Worm (Caenorhabditis elegans): ENCODE results near the gene nft-1.

The nft-1 gene

DNA sequence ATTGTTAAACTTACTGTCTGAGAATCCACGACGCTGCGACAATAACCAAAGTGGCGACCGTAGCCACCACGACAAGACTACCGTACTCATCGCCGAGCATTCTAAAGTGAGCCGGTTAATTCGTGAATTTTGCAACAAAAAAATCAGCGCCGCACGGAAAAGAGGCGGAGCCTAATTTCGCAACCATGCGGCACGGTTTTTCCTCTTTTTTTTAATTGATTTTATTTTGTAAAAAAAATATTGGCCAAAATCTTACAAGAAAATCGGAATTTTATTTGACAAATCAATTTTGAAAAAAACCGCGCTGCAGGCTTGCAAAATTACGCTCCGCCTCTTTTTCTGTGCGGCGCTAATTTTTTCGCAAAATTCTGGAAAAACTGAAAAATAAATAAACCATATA is 9.9 kb downstream of the nft-1 start, which contains the start of gene dolk-1:
dolk-1 (minus strand) TSS at position 101 of the 400 bp plus-strand sequence.
- TF ChIP-seq snu-23 (GFP tag; optimal IDR thresholded peaks at IDR 0.05) (no peak), zag-1 (tag; optimal IDR thresholded peaks at IDR 0.05) (no peak), hlh-17 (GFP tag; optimal IDR thresholded peaks at IDR 0.05; ENCODE audit: borderline replicate concordance) (no peak), isw-1 (GFP tag; IDR thresholded peaks at IDR 0.05) (no peak), nhr-90 (tag; optimal IDR thresholded peaks at IDR 0.05; ENCODE audit: poor library complexity) (no peak), fkh-4 (tag; optimal IDR thresholded peaks at IDR 0.05; ENCODE audit: borderline replicate concordance) (no peak), egl-27 (tag; optimal IDR thresholded peaks at IDR 0.05) (no peak), efl-1 (optimal IDR thresholded peaks at IDR 0.05) (no peak), efl-1 (GFP tag; optimal IDR thresholded peaks at IDR 0.05 in 1 of 2) (no peak), aly-2 (tag; optimal IDR thresholded peaks at IDR 0.05) (no peak), xbp-1 (tag; optimal IDR thresholded peaks at IDR 0.05) (no peak), nhr-237 (tag; optimal IDR thresholded peaks at IDR 0.05) (no peak), nhr-20 (tag; optimal IDR thresholded peaks at IDR 0.05) (no peak), ceh-82 (tag; optimal IDR thresholded peaks at IDR 0.05) (no peak), ceh-88 (GFP tag; IDR thresholded peaks at IDR 0.05) (no peak), unc-86 (tag; optimal IDR thresholded peaks at IDR 0.05) (no peak), nhr-19 (GFP tag; conservative IDR thresholded peaks at IDR 0.05) (no peak), fkh-10 (GFP tag; optimal IDR thresholded peaks at IDR 0.05) (no peak), nhr-76 (tag; optimal IDR thresholded peaks at IDR 0.05) (no peak), ceh-8 (GFP tag; optimal IDR thresholded peaks at IDR 0.05) (no peak)

DNA sequence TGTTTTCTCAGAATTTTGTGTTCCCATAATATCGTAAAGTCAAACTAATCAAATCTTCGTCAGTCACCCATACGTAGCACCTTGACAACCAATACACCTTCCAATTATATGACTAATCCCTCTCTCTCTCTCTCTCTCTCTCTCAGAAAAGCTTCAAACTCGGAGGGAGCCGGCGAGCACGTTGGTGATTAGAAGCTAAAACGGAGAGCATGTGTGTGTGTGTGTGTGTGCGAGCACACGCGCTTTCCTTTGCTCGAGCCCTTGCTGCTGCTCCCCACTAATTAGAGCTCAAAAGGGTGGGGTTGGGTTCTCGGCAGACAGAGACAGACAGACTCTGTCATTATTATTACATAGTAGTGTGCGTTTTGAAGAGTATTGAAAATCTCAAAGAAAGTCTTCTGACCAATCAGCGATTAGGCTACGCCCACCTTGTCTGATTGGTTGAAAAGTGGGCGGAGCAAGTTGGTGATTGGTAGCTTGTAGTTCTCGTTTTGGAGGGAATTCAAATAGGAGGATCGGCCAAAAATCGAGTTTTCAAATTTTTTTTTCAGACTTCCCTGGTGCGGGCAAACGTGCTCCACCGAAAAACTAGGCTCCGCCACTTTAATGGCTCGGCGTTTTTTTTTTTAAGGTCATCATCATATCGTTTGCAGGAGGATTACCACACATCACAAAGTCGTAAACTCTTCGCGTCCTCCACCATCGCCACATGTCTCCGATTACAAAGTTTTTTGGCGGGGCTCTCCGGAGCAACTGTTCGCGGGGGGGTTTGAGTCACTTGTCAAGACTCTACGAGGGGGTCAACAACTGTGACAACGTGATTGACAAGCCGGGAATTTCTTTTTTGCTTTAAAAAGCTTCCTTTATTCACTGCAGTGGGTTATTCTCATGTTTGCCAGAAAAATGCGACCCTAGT is 11.6 kb downstream of the nft-1 start:
- TF ChIP-seq unc-62 (GFP tag; optimal IDR thresholded peaks at IDR 0.05) (peak; percentile 44), aha-1 (tag; optimal IDR thresholded peaks at IDR 0.05) (no peak), zip-4 (GFP tag; optimal IDR thresholded peaks at IDR 0.05) (no peak), lir-3 (tag; optimal IDR thresholded peaks at IDR 0.05; ENCODE audit: poor library complexity) (no peak), Y116A8C.19 (tag; optimal IDR thresholded peaks at IDR 0.05; ENCODE audit: borderline replicate concordance) (no peak), irx-1 (tag; optimal IDR thresholded peaks at IDR 0.05) (no peak), vab-15 (tag; optimal IDR thresholded peaks at IDR 0.05) (no peak), swsn-7 (tag; optimal IDR thresholded peaks at IDR 0.05) (peak; percentile 18), dpl-1 (GFP tag; optimal IDR thresholded peaks at IDR 0.05) (no peak), nhr-19 (GFP tag; conservative IDR thresholded peaks at IDR 0.05) (peak; percentile 42), nhr-90 (tag; optimal IDR thresholded peaks at IDR 0.05; ENCODE audit: poor library complexity) (no peak), efl-1 (optimal IDR thresholded peaks at IDR 0.05) (no peak), efl-1 (GFP tag; optimal IDR thresholded peaks at IDR 0.05 in 1 of 2) (no peak), F16B12.6 (tag; optimal IDR thresholded peaks at IDR 0.05) (no peak), hpl-2 (GFP tag; optimal IDR thresholded peaks at IDR 0.05) (no peak), fkh-8 (tag; optimal IDR thresholded peaks at IDR 0.05) (peak; percentile 89), tlp-1 (tag; optimal IDR thresholded peaks at IDR 0.05) (no peak), fkh-4 (tag; optimal IDR thresholded peaks at IDR 0.05; ENCODE audit: borderline replicate concordance) (no peak), elt-2 (tag; optimal IDR thresholded peaks at IDR 0.05) (no peak), xbp-1 (tag; optimal IDR thresholded peaks at IDR 0.05) (peak; percentile 79), jun-1 (tag; optimal IDR thresholded peaks at IDR 0.05) (no peak), hlh-4 (tag; optimal IDR thresholded peaks at IDR 0.05) (no peak), dsc-1 (tag; optimal IDR thresholded peaks at IDR 0.05) (peak; percentile 83), elt-3 (tag; optimal IDR thresholded peaks at IDR 0.05) (no peak), alr-1 (tag; optimal IDR thresholded peaks at IDR 0.05; ENCODE audit: borderline replicate concordance) (no peak), ceh-8 (GFP tag; optimal IDR thresholded peaks at IDR 0.05) (peak; percentile 46), grh-1 (GFP tag; IDR thresholded peaks at IDR 0.05) (no peak), fkh-10 (GFP tag; optimal IDR thresholded peaks at IDR 0.05) (no peak), mef-2 (tag; optimal IDR thresholded peaks at IDR 0.05) (no peak), mep-1 (tag; optimal IDR thresholded peaks at IDR 0.05) (peak; percentile 1), lin-14 (GFP tag; optimal IDR thresholded peaks at IDR 0.05) (no peak), nhr-47 (tag; optimal IDR thresholded peaks at IDR 0.05) (peak; percentile 64), hlh-17 (GFP tag; optimal IDR thresholded peaks at IDR 0.05; ENCODE audit: borderline replicate concordance) (no peak), lin-13 (GFP tag; optimal IDR thresholded peaks at IDR 0.05) (no peak), nhr-12 (tag; optimal IDR thresholded peaks at IDR 0.05) (no peak), egl-27 (tag; optimal IDR thresholded peaks at IDR 0.05) (no peak), unc-130 (tag; optimal IDR thresholded peaks at IDR 0.05) (no peak)
